Fruit fly (Drosophila melanogaster) whole organism, wandering third instar larva: ENCODE results near the gene MTF-1.
A peak's percentile ranks its signal among the peaks of the same experiment; 100 is the strongest.

Source experiments
- Abd-B ChIP-seq: fragments of >200 bp; optimal IDR thresholded peaks from 2 replicates; lab custom pipeline; 2017; ENCODE audit warnings: missing biosample characterization, missing genetic modification characterization
- CG32264 ChIP-seq: fragments of 200-800 bp; sonication (Bioruptor generic); optimal IDR thresholded peaks from 2 replicates; lab custom pipeline; 2016; ENCODE audit warnings: missing biosample characterization, missing genetic modification characterization
- CG9705 ChIP-seq: fragments of 200-800 bp; sonication (Bioruptor generic); optimal IDR thresholded peaks from 2 replicates; lab custom pipeline; 2018; ENCODE audit warnings: missing biosample characterization, mild to moderate bottlenecking, missing genetic modification characterization
- CrebA ChIP-seq: fragments of 200-800 bp; sonication (Bioruptor generic); optimal IDR thresholded peaks from 2 replicates; lab custom pipeline; 2016; ENCODE audit warnings: missing biosample characterization, mild to moderate bottlenecking, missing genetic modification characterization, borderline replicate concordance
- Dfd ChIP-seq: fragments of >200 bp; optimal IDR thresholded peaks from 2 replicates; lab custom pipeline; 2017; ENCODE audit warnings: missing biosample characterization, missing genetic modification characterization
- Dif ChIP-seq: fragments of 200-275, 200-300 bp; sonication (Bioruptor generic); optimal IDR thresholded peaks from 2 replicates; lab custom pipeline; 2018; ENCODE audit warnings: missing biosample characterization, missing genetic modification characterization; ENCODE audit not compliant: partially characterized antibody
- GATAd ChIP-seq: sonication (Bioruptor generic); optimal IDR thresholded peaks from 2 replicates; lab custom pipeline; 2016; ENCODE audit warnings: missing biosample characterization, missing genetic modification characterization
- HLH106 ChIP-seq: fragments of 200-800 bp; optimal IDR thresholded peaks from 3 replicates; lab custom pipeline; 2019; ENCODE audit warnings: missing biosample characterization, mild to moderate bottlenecking, missing genetic modification characterization, moderate library complexity
- Hnf4 ChIP-seq: fragments of 200-800 bp; sonication (Bioruptor generic); optimal IDR thresholded peaks from 2 replicates; lab custom pipeline; 2016; ENCODE audit warnings: missing biosample characterization, mild to moderate bottlenecking, missing genetic modification characterization
- Hr78 ChIP-seq: fragments of >200 bp; optimal IDR thresholded peaks from 2 replicates; lab custom pipeline; 2017; ENCODE audit warnings: missing biosample characterization, missing genetic modification characterization
- Hr83 ChIP-seq: fragments of 200-300 bp; sonication (Bioruptor generic); optimal IDR thresholded peaks from 2 replicates; lab custom pipeline; 2016; ENCODE audit warnings: missing biosample characterization, mild to moderate bottlenecking, missing genetic modification characterization, moderate library complexity; ENCODE audit not compliant: poor library complexity, severe bottlenecking
- Jra ChIP-seq: sonication (Bioruptor generic); optimal IDR thresholded peaks from 2 replicates; lab custom pipeline; 2016; ENCODE audit warnings: missing biosample characterization, missing genetic modification characterization
- Mio ChIP-seq: sonication (Bioruptor generic); optimal IDR thresholded peaks from 2 replicates; lab custom pipeline; 2016; ENCODE audit warnings: missing biosample characterization, missing genetic modification characterization
- Myc ChIP-seq: fragments of >200 bp; optimal IDR thresholded peaks from 2 replicates; lab custom pipeline; 2017
- N ChIP-seq: fragments of >200 bp; optimal IDR thresholded peaks from 2 replicates; lab custom pipeline; 2018; ENCODE audit warnings: missing biosample characterization, missing external identifiers, missing genetic modification characterization
- OdsH ChIP-seq: fragments of 200-800 bp; sonication (Bioruptor generic); optimal IDR thresholded peaks from 2 replicates; lab custom pipeline; 2016; ENCODE audit warnings: missing biosample characterization, mild to moderate bottlenecking, missing genetic modification characterization
- Rel ChIP-seq, 2 experiments: fragments of 200-800 bp; sonication (Bioruptor generic) in 1 of 2; optimal IDR thresholded peaks; 2 replicates in 1 of 2; 3 replicates in 1 of 2; lab custom pipeline; 2016 to 2019; ENCODE audit warnings: mild to moderate bottlenecking in 2 of 2, missing biosample characterization in 2 of 2, missing genetic modification characterization in 2 of 2, moderate library complexity in 1 of 2
- Sp1 ChIP-seq: fragments of 200-800 bp; sonication (Bioruptor generic); optimal IDR thresholded peaks from 3 replicates; lab custom pipeline; 2019; ENCODE audit warnings: missing biosample characterization, mild to moderate bottlenecking, missing genetic modification characterization, moderate library complexity
- Vsx2 ChIP-seq: fragments of 200-300, 225-300 bp; sonication (Bioruptor generic); optimal IDR thresholded peaks from 2 replicates; lab custom pipeline; 2018; ENCODE audit warnings: missing biosample characterization, missing genetic modification characterization; ENCODE audit not compliant: partially characterized antibody
- br ChIP-seq: fragments of 200-800 bp; sonication (Bioruptor generic); optimal IDR thresholded peaks from 2 replicates; lab custom pipeline; 2016; ENCODE audit warnings: missing biosample characterization, missing genetic modification characterization
- brk ChIP-seq: fragments of 200-800 bp; sonication (Bioruptor generic); optimal IDR thresholded peaks from 2 replicates; lab custom pipeline; 2016; ENCODE audit warnings: missing biosample characterization, mild to moderate bottlenecking, missing genetic modification characterization
- dl ChIP-seq, 2 experiments: fragments of 175-275, 200-275 bp in 1 of 2; fragments of 200-275 bp in 1 of 2; sonication (Bioruptor generic); optimal IDR thresholded peaks; lab custom pipeline; 2018; ENCODE audit warnings: mild to moderate bottlenecking in 2 of 2, missing biosample characterization in 2 of 2, missing genetic modification characterization in 2 of 2, moderate library complexity in 2 of 2; ENCODE audit not compliant: partially characterized antibody in 2 of 2, insufficient read depth in 1 of 2
- dmrt93B ChIP-seq: fragments of 200-800 bp; sonication (Bioruptor generic); optimal IDR thresholded peaks from 2 replicates; lab custom pipeline; 2018; ENCODE audit warnings: missing biosample characterization, mild to moderate bottlenecking, missing genetic modification characterization
- dsf ChIP-seq: sonication (Bioruptor generic); optimal IDR thresholded peaks from 2 replicates; lab custom pipeline; 2016; ENCODE audit warnings: missing biosample characterization, missing genetic modification characterization, borderline replicate concordance
- ey ChIP-seq: fragments of 200-800 bp; sonication (Bioruptor generic); optimal IDR thresholded peaks from 2 replicates; lab custom pipeline; 2016; ENCODE audit warnings: missing biosample characterization, missing genetic modification characterization
- foxo ChIP-seq, 2 experiments: fragments of 200-800 bp; sonication (Bioruptor generic); optimal IDR thresholded peaks; 2 replicates in 1 of 2; 3 replicates in 1 of 2; lab custom pipeline; 2016 to 2017; ENCODE audit warnings: missing biosample characterization in 2 of 2, missing genetic modification characterization in 2 of 2
- fru ChIP-seq: fragments of 200-800 bp; sonication (Bioruptor generic); optimal IDR thresholded peaks from 3 replicates; lab custom pipeline; 2016; ENCODE audit warnings: missing biosample characterization, mild to moderate bottlenecking, missing genetic modification characterization
- h ChIP-seq: fragments of 200-800 bp; sonication (Bioruptor generic); optimal IDR thresholded peaks from 3 replicates; lab custom pipeline; 2016; ENCODE audit warnings: missing biosample characterization, mild to moderate bottlenecking, missing genetic modification characterization
- jim ChIP-seq: fragments of 175-275, 200-325 bp; sonication (Bioruptor generic); optimal IDR thresholded peaks from 2 replicates; lab custom pipeline; 2016; ENCODE audit warnings: missing biosample characterization, mild to moderate bottlenecking, missing genetic modification characterization
- lola ChIP-seq: fragments of >200 bp; optimal IDR thresholded peaks from 2 replicates; lab custom pipeline; 2017; ENCODE audit warnings: missing biosample characterization, missing genetic modification characterization
- pan ChIP-seq: fragments of >200 bp; optimal IDR thresholded peaks from 2 replicates; lab custom pipeline; 2017
- psq ChIP-seq: fragments of 200-800 bp; sonication (Bioruptor generic); optimal IDR thresholded peaks from 3 replicates; lab custom pipeline; 2017; ENCODE audit warnings: missing biosample characterization, mild to moderate bottlenecking, missing genetic modification characterization, moderate library complexity
- rgr ChIP-seq: fragments of 200-800 bp; sonication (Bioruptor generic); optimal IDR thresholded peaks from 3 replicates; lab custom pipeline; 2016; ENCODE audit warnings: missing biosample characterization, mild to moderate bottlenecking, missing genetic modification characterization
- sage ChIP-seq: fragments of 200-800 bp; sonication (Bioruptor generic); optimal IDR thresholded peaks from 2 replicates; lab custom pipeline; 2016; ENCODE audit warnings: missing biosample characterization, mild to moderate bottlenecking, missing genetic modification characterization
- sv ChIP-seq: fragments of 200-800 bp; sonication (Bioruptor generic); optimal IDR thresholded peaks from 3 replicates; lab custom pipeline; 2016; ENCODE audit warnings: missing biosample characterization, missing genetic modification characterization
- tai ChIP-seq: sonication (Bioruptor generic); optimal IDR thresholded peaks from 2 replicates; lab custom pipeline; 2016; ENCODE audit warnings: missing biosample characterization, missing genetic modification characterization
- usp ChIP-seq: fragments of >200 bp; optimal IDR thresholded peaks from 2 replicates; lab custom pipeline; 2017; ENCODE audit warnings: missing biosample characterization, missing genetic modification characterization
- woc ChIP-seq: sonication (Bioruptor generic); optimal IDR thresholded peaks from 2 replicates; lab custom pipeline; 2016; ENCODE audit warnings: missing biosample characterization, mild to moderate bottlenecking, missing genetic modification characterization

The MTF-1 gene

dm6 chr3L:9469079-9469478, 39.0 kb downstream of the MTF-1 start:
- no peak for TF ChIP-seq jim
- no peak for TF ChIP-seq dl (GFP tag; optimal IDR thresholded peaks at IDR 0.05; lab: Kevin White, UChicago; ENCODE audit: insufficient read depth in 1 of 2, partially characterized antibody in 2 of 2)
- no peak for TF ChIP-seq CG9705 (GFP tag; lab: Kevin White, UChicago)
- TF ChIP-seq sv (GFP tag; lab: Kevin White, UChicago), result no peak
- no peak for TF ChIP-seq Abd-B
- no peak for TF ChIP-seq Jra (GFP tag; lab: Kevin White, UChicago)
- TF ChIP-seq GATAd, result no peak
- no peak for TF ChIP-seq usp (GFP tag; lab: Kevin White, UChicago)
- no peak for TF ChIP-seq HLH106
- TF ChIP-seq dsf (GFP tag; lab: Kevin White, UChicago), result no peak
- TF ChIP-seq ey, result no peak

- TF ChIP-seq CG32264 (GFP tag; lab: Kevin White, UChicago), result no peak
- peak; percentile 92 for TF ChIP-seq Dfd (GFP tag; lab: Kevin White, UChicago)
These were observed 41.2 kb downstream of the MTF-1 start for dm6 chr3L:9471151-9471903.

- TF ChIP-seq OdsH, result peak; percentile 35
- TF ChIP-seq N, result no peak
- no peak for TF ChIP-seq Myc (lab: Kevin White, UChicago)
- peak; percentile 83 for TF ChIP-seq Hr83 (GFP tag; lab: Kevin White, UChicago)
- TF ChIP-seq pan (lab: Kevin White, UChicago), result no peak
- TF ChIP-seq br, result no peak
- no peak for TF ChIP-seq lola (GFP tag; lab: Kevin White, UChicago)
- TF ChIP-seq Vsx2, result no peak
- peak; percentile 37 for TF ChIP-seq CG9705 (GFP tag; lab: Kevin White, UChicago)
- no peak for TF ChIP-seq CG32264 (GFP tag; lab: Kevin White, UChicago)
- no peak for TF ChIP-seq usp (GFP tag; lab: Kevin White, UChicago)
- no peak for TF ChIP-seq dmrt93B (GFP tag; lab: Kevin White, UChicago)
- TF ChIP-seq woc (GFP tag; lab: Kevin White, UChicago), result no peak
- peak in 1 of 2 experiments; percentile 78 for TF ChIP-seq foxo (GFP tag; optimal IDR thresholded peaks at IDR 0.05; lab: Kevin White, UChicago)
- peak; percentile 48 for TF ChIP-seq HLH106
- no peak for TF ChIP-seq jim
- peak; percentile 55 for TF ChIP-seq Sp1 (GFP tag; lab: Kevin White, UChicago)
- no peak for TF ChIP-seq sage (GFP tag; lab: Kevin White, UChicago)
- no peak for TF ChIP-seq sv (GFP tag; lab: Kevin White, UChicago)
- TF ChIP-seq ey, result peak; percentile 47
- TF ChIP-seq h (GFP tag; lab: Kevin White, UChicago), result peak; percentile 66
- no peak for TF ChIP-seq dsf (GFP tag; lab: Kevin White, UChicago)
- no peak for TF ChIP-seq Abd-B
- TF ChIP-seq Jra (GFP tag; lab: Kevin White, UChicago), result no peak
- no peak for TF ChIP-seq Dfd (GFP tag; lab: Kevin White, UChicago)
- TF ChIP-seq dl (GFP tag; optimal IDR thresholded peaks at IDR 0.05; lab: Kevin White, UChicago; ENCODE audit: insufficient read depth in 1 of 2, partially characterized antibody in 2 of 2), result no peak
- TF ChIP-seq Mio (GFP tag; lab: Kevin White, UChicago), result no peak
- no peak for TF ChIP-seq GATAd
- peak; percentile 68 for TF ChIP-seq rgr
- no peak for TF ChIP-seq tai (GFP tag; lab: Kevin White, UChicago)
- no peak for TF ChIP-seq Dif (GFP tag; lab: Kevin White, UChicago)
- TF ChIP-seq Rel (GFP tag; optimal IDR thresholded peaks at IDR 0.05; lab: Kevin White, UChicago), result no peak
- TF ChIP-seq Rel (tag; optimal IDR thresholded peaks at IDR 0.05; lab: Kevin White, UChicago), result peak; percentile 51
- TF ChIP-seq Hnf4 (GFP tag; lab: Kevin White, UChicago), result no peak
- TF ChIP-seq brk (GFP tag; lab: Kevin White, UChicago), result no peak
- TF ChIP-seq fru, result peak; percentile 49
- no peak for TF ChIP-seq CrebA (GFP tag; lab: Kevin White, UChicago)
- no peak for TF ChIP-seq Hr78 (GFP tag; lab: Kevin White, UChicago)
- peak; percentile 70 for TF ChIP-seq psq (GFP tag; lab: Kevin White, UChicago)
- TF ChIP-seq, all 38 proteins: peak for 12
These were observed 46.7 kb downstream of the MTF-1 start, which contains the start of the genes Uch-L5 and Jarid2 for dm6 chr3L:9476829-9477228. Uch-L5 (minus strand) TSS chr3L:9476965. Jarid2 (plus strand) TSS chr3L:9477038.
